Fruit fly (Drosophila melanogaster) S2 (cell line): ENCODE data around the gene ctrip.

Experiments used
- CG8478 ChIP-seq: fragments of >200 bp; optimal IDR thresholded peaks from 2 replicates; lab custom pipeline; 2018
- CTCF ChIP-seq, 2 experiments: fragments of >200 bp; optimal IDR thresholded peaks; 2 replicates each; lab custom pipeline; 2018

Gene ctrip

dm6 chr3R:4835315-4835714 is 23.4 kb upstream of the ctrip start:
- TF ChIP-seq CTCF (optimal IDR thresholded peaks at IDR 0.05; lab: Kevin White, UChicago) (peak; percentile 1 to 58), CG8478 (lab: Kevin White, UChicago) (peak; percentile 42)

- TF ChIP-seq CG8478 (lab: Kevin White, UChicago) (no peak), CTCF (optimal IDR thresholded peaks at IDR 0.05; lab: Kevin White, UChicago) (no peak)
Observed at dm6 chr3R:4833636-4834035, 21.7 kb upstream of the ctrip start.

- TF ChIP-seq CTCF (optimal IDR thresholded peaks at IDR 0.05; lab: Kevin White, UChicago) (no peak), CG8478 (lab: Kevin White, UChicago) (no peak)
Observed at dm6 chr3R:4831197-4831596, 19.3 kb upstream of the ctrip start, which contains the start of gene CG14659. Gene CG14659, minus strand, starts transcription at chr3R:4831297.

dm6 chr3R:4830413-4830812 is 18.5 kb upstream of the ctrip start, which contains the start of gene CG14658:
Gene CG14658, minus strand, starts transcription at chr3R:4830513.
- TF ChIP-seq CTCF (optimal IDR thresholded peaks at IDR 0.05; lab: Kevin White, UChicago) (peak in 1 of 2 experiments; percentile 17), CG8478 (lab: Kevin White, UChicago) (no peak)

- TF ChIP-seq CG8478 (lab: Kevin White, UChicago) (no peak), CTCF (optimal IDR thresholded peaks at IDR 0.05; lab: Kevin White, UChicago) (no peak)
Observed at dm6 chr3R:4825188-4825587, 13.3 kb upstream of the ctrip start.

dm6 chr3R:4821098-4821605 is 9.3 kb upstream of the ctrip start, which contains the start of gene CG14657:
Gene CG14657, minus strand, starts transcription at chr3R:4821432.
- no peak for TF ChIP-seq CG8478 (lab: Kevin White, UChicago)
- TF ChIP-seq CTCF (optimal IDR thresholded peaks at IDR 0.05; lab: Kevin White, UChicago), result no peak

- no peak for TF ChIP-seq CTCF (optimal IDR thresholded peaks at IDR 0.05; lab: Kevin White, UChicago)
- no peak for TF ChIP-seq CG8478 (lab: Kevin White, UChicago)
Observed at dm6 chr3R:4816018-4816417, 4.1 kb upstream of the ctrip start, which contains the start of gene BBS5. Gene BBS5, plus strand, starts transcription at chr3R:4816318.

- no peak for TF ChIP-seq CG8478 (lab: Kevin White, UChicago)
- no peak for TF ChIP-seq CTCF (optimal IDR thresholded peaks at IDR 0.05; lab: Kevin White, UChicago)
Observed at dm6 chr3R:4814677-4815076, 2.8 kb upstream of the ctrip start.

- no peak for TF ChIP-seq CTCF (optimal IDR thresholded peaks at IDR 0.05; lab: Kevin White, UChicago)
Observed at dm6 chr3R:4813172-4813716, 1.3 kb upstream of the ctrip start.

- no peak for TF ChIP-seq CG8478 (lab: Kevin White, UChicago)
- TF ChIP-seq CTCF (optimal IDR thresholded peaks at IDR 0.05; lab: Kevin White, UChicago), result no peak
Observed at dm6 chr3R:4811124-4811935, 566 bp downstream of the ctrip start, which contains the start of gene Gmppb. Gene Gmppb, plus strand, starts transcription at chr3R:4811444.

- no peak for TF ChIP-seq CG8478 (lab: Kevin White, UChicago)
- TF ChIP-seq CTCF (optimal IDR thresholded peaks at IDR 0.05; lab: Kevin White, UChicago), result no peak
Observed at dm6 chr3R:4809944-4810653, 1.8 kb downstream of the ctrip start.

- no peak for TF ChIP-seq CG8478 (lab: Kevin White, UChicago)
- TF ChIP-seq CTCF (optimal IDR thresholded peaks at IDR 0.05; lab: Kevin White, UChicago), result no peak
Observed at dm6 chr3R:4807582-4807981, 4.3 kb downstream of the ctrip start.

- no peak for TF ChIP-seq CTCF (optimal IDR thresholded peaks at IDR 0.05; lab: Kevin White, UChicago)
- TF ChIP-seq CG8478 (lab: Kevin White, UChicago), result no peak
Observed at dm6 chr3R:4806318-4806757, 5.6 kb downstream of the ctrip start.
